Fruit fly (Drosophila melanogaster) whole organism: Measurements from ENCODE around the gene Sfp24F.

Experiments used
- CG8478 ChIP-seq: fragments of >200 bp; optimal IDR thresholded peaks from 2 replicates; lab custom pipeline; 2018; ENCODE audit warnings: inconsistent platforms
- Dll ChIP-seq: fragments of >200 bp; optimal IDR thresholded peaks from 2 replicates; lab custom pipeline; 2017
- EcR ChIP-seq, 2 experiments: fragments of >200 bp; optimal IDR thresholded peaks; 2 replicates each; lab custom pipeline; 2017; ENCODE audit warnings: missing biosample characterization in 2 of 2, missing genetic modification characterization in 2 of 2, missing genetic modification reagents in 2 of 2
- pan ChIP-seq: fragments of >200 bp; optimal IDR thresholded peaks from 2 replicates; lab custom pipeline; 2017
- psq ChIP-seq: fragments of >200 bp; optimal IDR thresholded peaks from 2 replicates; lab custom pipeline; 2017
- usp ChIP-seq: fragments of >200 bp; optimal IDR thresholded peaks from 2 replicates; lab custom pipeline; 2017; ENCODE audit warnings: missing biosample characterization, missing genetic modification characterization, mixed read lengths

DNA sequence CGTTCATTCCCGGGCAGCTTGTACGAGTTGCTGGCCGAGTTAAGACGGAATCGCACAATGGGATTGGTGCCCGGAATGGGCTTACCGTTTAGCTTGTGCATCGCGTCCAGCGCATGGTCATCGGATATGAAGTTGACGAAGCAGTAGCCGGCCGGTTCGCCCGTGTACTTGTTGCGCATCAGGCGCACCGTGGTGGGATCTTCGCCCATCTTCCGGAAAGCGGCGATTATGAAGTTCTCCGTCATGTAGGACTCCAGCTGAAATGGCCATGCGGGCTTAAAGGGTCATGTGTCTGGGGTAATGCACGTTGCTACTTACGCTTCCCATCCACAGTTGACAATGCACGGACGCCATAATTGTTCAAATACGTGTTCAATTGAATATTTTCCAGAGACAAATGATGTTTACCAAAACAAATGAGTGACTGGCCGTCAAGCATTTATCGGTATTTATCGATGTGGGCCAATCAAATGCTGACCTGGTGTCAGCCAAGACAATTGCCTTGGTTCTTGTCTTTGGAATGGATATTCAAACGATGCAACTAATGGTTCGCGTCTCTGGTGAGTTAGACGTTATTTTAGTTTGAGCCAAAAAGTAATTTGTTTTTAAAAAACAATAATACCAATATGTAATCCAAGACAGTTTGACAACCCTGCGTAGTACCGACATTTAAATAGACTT, 12.3 kb upstream of the Sfp24F start, which contains the start of the genes Secp43 and ND-B8:
- TF ChIP-seq pan (lab: Kevin White, UChicago) = no peak
- TF ChIP-seq psq (lab: Kevin White, UChicago) = no peak
- TF ChIP-seq CG8478 (lab: Kevin White, UChicago) = no peak
- no peak for TF ChIP-seq usp (GFP tag; lab: Kevin White, UChicago)
- TF ChIP-seq Dll (lab: Kevin White, UChicago) = no peak
- no peak for TF ChIP-seq EcR (GFP tag; optimal IDR thresholded peaks at IDR 0.05; lab: Kevin White, UChicago)
